Fruit fly (Drosophila melanogaster): ENCODE results near the gene hyx.
A peak's percentile ranks its signal among the peaks of the same experiment; 100 is the strongest.

hyx gene

DNA sequence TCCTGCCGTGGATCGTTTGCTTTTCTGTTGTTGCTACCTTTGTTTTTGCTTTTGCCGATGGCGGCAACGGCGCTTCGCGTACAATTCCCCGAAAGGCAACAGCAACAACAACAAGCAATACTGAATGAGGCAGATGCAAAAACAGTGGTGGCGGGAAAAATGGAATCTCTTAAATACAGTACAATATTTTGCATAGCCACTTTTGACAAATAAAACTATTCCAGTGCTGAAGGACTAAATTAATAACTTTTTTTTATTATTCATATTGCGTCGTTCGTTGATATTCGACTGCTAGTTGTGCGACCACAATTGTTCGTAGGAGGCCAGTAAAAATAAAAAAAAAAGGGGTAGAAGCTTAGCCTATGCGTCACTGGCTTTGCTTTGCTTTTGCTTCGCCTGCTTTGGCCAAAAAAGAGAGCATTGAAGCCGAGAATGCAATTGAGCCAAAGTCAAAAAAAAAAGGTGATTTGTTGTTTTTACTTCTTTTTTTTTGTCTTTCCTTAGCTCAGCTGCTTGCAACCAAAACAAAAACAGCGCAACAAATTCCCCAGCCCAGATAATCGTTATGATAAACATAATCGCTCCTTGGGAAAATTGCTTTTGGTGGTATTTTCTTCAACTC lies 6.7 kb upstream of the hyx start (continued):
- TF ChIP-seq kah (GFP tag; optimal IDR thresholded peaks at IDR 0.05), result peak; percentile 47
- TF ChIP-seq repo (GFP tag; optimal IDR thresholded peaks at IDR 0.05), result peak; percentile 68
- TF ChIP-seq CG34224 (GFP tag; IDR thresholded peaks at IDR 0.05; ENCODE audit: partially characterized antibody), result no peak
- TF ChIP-seq CG5245 (GFP tag; optimal IDR thresholded peaks at IDR 0.05), result peak; percentile 85
- peak; percentile 83 for TF ChIP-seq sens-2 (GFP tag; IDR thresholded peaks at IDR 0.05)
- peak; percentile 85 for TF ChIP-seq Side (GFP tag; optimal IDR thresholded peaks at IDR 0.05)
- TF ChIP-seq CG6654 (GFP tag; optimal IDR thresholded peaks at IDR 0.05), result peak; percentile 60
- peak; percentile 58 for TF ChIP-seq cato (GFP tag; optimal IDR thresholded peaks at IDR 0.05; ENCODE audit: borderline replicate concordance)
- TF ChIP-seq tll (GFP tag; optimal IDR thresholded peaks at IDR 0.05), result no peak
- TF ChIP-seq CG7271 (tag; optimal IDR thresholded peaks at IDR 0.05), result peak; percentile 33
- TF ChIP-seq row (GFP tag; IDR thresholded peaks at IDR 0.05), result peak; percentile 90
- TF ChIP-seq Dek (tag; optimal IDR thresholded peaks at IDR 0.05), result peak; percentile 85
- peak; percentile 86 for TF ChIP-seq CG12071 (GFP tag; optimal IDR thresholded peaks at IDR 0.05)
- peak; percentile 69 for TF ChIP-seq fd64A (GFP tag; optimal IDR thresholded peaks at IDR 0.05)
- TF ChIP-seq CG4707 (GFP tag; optimal IDR thresholded peaks at IDR 0.05), result peak; percentile 65
- peak; percentile 50; the same call in 1 of the 2 replicates for TF ChIP-seq rib (GFP tag; IDR thresholded peaks at IDR 0.05)
- TF ChIP-seq wdn (GFP tag; IDR thresholded peaks at IDR 0.05), result peak; percentile 84; the same call in 1 of the 2 replicates
- TF ChIP-seq oc (tag; optimal IDR thresholded peaks at IDR 0.05), result peak; percentile 92
- no peak for TF ChIP-seq Dref (GFP tag; IDR thresholded peaks at IDR 0.05)
- TF ChIP-seq mld (GFP tag; IDR thresholded peaks at IDR 0.05; ENCODE audit: partially characterized antibody), result no peak
- TF ChIP-seq esg (GFP tag; conservative IDR thresholded peaks at IDR 0.05), result peak; percentile 92
- peak; percentile 29; the same call in 1 of the 2 replicates for TF ChIP-seq klu (GFP tag; IDR thresholded peaks at IDR 0.05)
- TF ChIP-seq Dad (GFP tag; optimal IDR thresholded peaks at IDR 0.05), result peak; percentile 67
- peak; percentile 91 for TF ChIP-seq CG14441 (GFP tag; IDR thresholded peaks at IDR 0.05)
- peak; percentile 72 for TF ChIP-seq HmgD (GFP tag; optimal IDR thresholded peaks at IDR 0.05)
- peak; percentile 89 for TF ChIP-seq CG6689 (GFP tag; IDR thresholded peaks at IDR 0.05)
- TF ChIP-seq gce (GFP tag; IDR thresholded peaks at IDR 0.05), result peak; percentile 89; the same call in 2 of the 3 replicates
- TF ChIP-seq CG12769 (tag; optimal IDR thresholded peaks at IDR 0.05), result peak; percentile 83
- TF ChIP-seq Lim3 (GFP tag; IDR thresholded peaks at IDR 0.05), result peak; percentile 83
- TF ChIP-seq CG17361 (GFP tag; IDR thresholded peaks at IDR 0.05), result peak; percentile 88
- peak; percentile 8 for TF ChIP-seq sima (GFP tag; optimal IDR thresholded peaks at IDR 0.05)
- TF ChIP-seq dmrt11E (tag; optimal IDR thresholded peaks at IDR 0.05), result peak; percentile 60
- peak in 1 of 3 experiments; percentile 95 for TF ChIP-seq Stat92E (GFP tag; optimal IDR thresholded peaks at IDR 0.05)
- TF ChIP-seq da (GFP tag; optimal IDR thresholded peaks at IDR 0.05), result no peak
- peak; percentile 55 for TF ChIP-seq Ravus (GFP tag; IDR thresholded peaks at IDR 0.05)
- TF ChIP-seq vvl (GFP tag; IDR thresholded peaks at IDR 0.05), result peak; percentile 92
- TF ChIP-seq ttk (GFP tag; IDR thresholded peaks at IDR 0.05), result peak; percentile 92
- peak; percentile 88 for TF ChIP-seq Dip3 (GFP tag; optimal IDR thresholded peaks at IDR 0.05)
- TF ChIP-seq Oli (tag; optimal IDR thresholded peaks at IDR 0.05), result peak; percentile 91
- peak; percentile 77 for TF ChIP-seq C15 (GFP tag; IDR thresholded peaks at IDR 0.05)
- TF ChIP-seq sna (GFP tag; IDR thresholded peaks at IDR 0.05; ENCODE audit: partially characterized antibody), result no peak
- TF ChIP-seq Bgb (GFP tag; IDR thresholded peaks at IDR 0.05; ENCODE audit: partially characterized antibody), result no peak
- TF ChIP-seq CG18599 (GFP tag; optimal IDR thresholded peaks at IDR 0.05), result peak; percentile 92
- TF ChIP-seq grau (tag; optimal IDR thresholded peaks at IDR 0.05), result peak; percentile 84
- TF ChIP-seq H2.0 (GFP tag; IDR thresholded peaks at IDR 0.05), result peak; percentile 91
- peak; percentile 80 for TF ChIP-seq CG31224 (GFP tag; IDR thresholded peaks at IDR 0.05)
- peak; percentile 85 for TF ChIP-seq CG4424 (GFP tag; optimal IDR thresholded peaks at IDR 0.05)
- peak; percentile 78 for TF ChIP-seq CG2875 (GFP tag; optimal IDR thresholded peaks at IDR 0.05)
- TF ChIP-seq Elba2 (GFP tag; optimal IDR thresholded peaks at IDR 0.05), result no peak
